Fruit fly (Drosophila melanogaster) whole organism, adult: ENCODE results near the gene meru.

Experiments used
- CG11617 ChIP-seq: fragments of 200-800 bp; sonication (Bioruptor generic); optimal IDR thresholded peaks from 2 replicates; lab custom pipeline; 2017; ENCODE audit warnings: mild to moderate bottlenecking, missing biosample characterization, missing genetic modification reagents, missing genetic modification characterization
- CG12768 ChIP-seq: fragments of 200-800 bp; sonication (Bioruptor generic); optimal IDR thresholded peaks from 2 replicates; lab custom pipeline; 2017; ENCODE audit warnings: missing biosample characterization, missing genetic modification characterization, mild to moderate bottlenecking, moderate library complexity, missing genetic modification reagents
- CG1620 ChIP-seq: fragments of 200-800 bp; sonication (Bioruptor generic); optimal IDR thresholded peaks from 2 replicates; lab custom pipeline; 2016; ENCODE audit warnings: missing biosample characterization, missing genetic modification characterization
- CG33017 ChIP-seq: fragments of 200-800 bp; sonication (Bioruptor generic); optimal IDR thresholded peaks from 2 replicates; lab custom pipeline; 2018; ENCODE audit warnings: missing biosample characterization, mild to moderate bottlenecking, missing genetic modification characterization, moderate library complexity
- CG5204 ChIP-seq: fragments of 200-800 bp; sonication (Bioruptor generic); optimal IDR thresholded peaks from 2 replicates; lab custom pipeline; 2016; ENCODE audit warnings: missing biosample characterization, missing genetic modification characterization
- CG7045 ChIP-seq: fragments of 200-800 bp; sonication (Bioruptor generic); optimal IDR thresholded peaks from 2 replicates; lab custom pipeline; 2017; ENCODE audit warnings: missing biosample characterization, mild to moderate bottlenecking, missing genetic modification characterization
- CG7101 ChIP-seq: fragments of 200-800 bp; sonication (Bioruptor generic); optimal IDR thresholded peaks from 2 replicates; lab custom pipeline; 2018; ENCODE audit warnings: missing biosample characterization, mild to moderate bottlenecking, missing genetic modification characterization, moderate library complexity
- Crg-1 ChIP-seq: fragments of 200-800 bp; sonication (Bioruptor generic); optimal IDR thresholded peaks from 2 replicates; lab custom pipeline; 2016; ENCODE audit warnings: missing biosample characterization, missing genetic modification characterization
- cic ChIP-seq: fragments of 200-800 bp; sonication (Bioruptor generic); optimal IDR thresholded peaks from 2 replicates; lab custom pipeline; 2017; ENCODE audit warnings: missing biosample characterization, mild to moderate bottlenecking, missing genetic modification characterization, moderate library complexity
- kay ChIP-seq: fragments of 200-800 bp; sonication (Bioruptor generic); peaks from one replicate; lab custom pipeline; 2016; ENCODE audit warnings: missing biosample characterization, missing genetic modification characterization, borderline replicate concordance
- pad ChIP-seq: fragments of 200-800 bp; sonication (Bioruptor generic); optimal IDR thresholded peaks from 3 replicates; lab custom pipeline; 2017; ENCODE audit warnings: missing biosample characterization, missing genetic modification characterization, mild to moderate bottlenecking, moderate library complexity, missing genetic modification reagents
- tj ChIP-seq: fragments of 200-800 bp; sonication (Bioruptor generic); optimal IDR thresholded peaks from 3 replicates; lab custom pipeline; 2017; ENCODE audit warnings: missing biosample characterization, mild to moderate bottlenecking, missing genetic modification characterization, moderate library complexity

DNA sequence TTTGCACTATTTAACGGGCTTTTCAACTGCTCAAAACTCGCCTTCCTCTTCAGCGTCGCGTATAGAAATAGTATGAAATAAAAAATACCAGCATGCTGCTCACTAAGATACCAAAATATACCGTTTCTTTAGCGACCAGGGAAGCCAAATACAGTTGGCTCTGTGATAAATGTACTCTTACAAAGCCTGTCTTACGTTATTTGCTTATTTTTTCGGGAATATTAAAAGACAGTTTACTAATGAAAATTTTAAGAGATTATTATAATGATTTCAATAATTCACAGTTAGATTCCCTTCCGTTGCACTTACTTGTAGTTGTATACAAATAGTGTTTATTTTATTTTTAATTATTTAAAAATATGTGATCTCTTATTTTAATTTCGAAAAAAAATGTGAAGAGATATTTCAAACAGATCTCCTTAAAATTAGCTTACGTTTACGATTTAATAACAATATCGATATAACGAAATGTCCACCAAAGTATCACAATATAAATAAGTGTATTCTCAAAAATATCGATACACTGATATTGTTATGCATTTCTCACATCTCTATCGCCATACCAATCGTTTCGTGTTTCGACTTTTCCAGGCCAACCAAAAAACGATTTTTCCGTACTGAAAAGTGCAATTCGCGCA lies 17.4 kb downstream of the meru start, which contains the start of the genes DCP2 and dbo:
- TF ChIP-seq CG7045 (GFP tag; lab: Kevin White, UChicago) (peak; percentile 54), tj (GFP tag; lab: Kevin White, UChicago) (no peak), CG33017 (tag; lab: Kevin White, UChicago) (peak; percentile 71), cic (GFP tag; lab: Kevin White, UChicago) (no peak), kay (peak; percentile 20), CG1620 (GFP tag; lab: Kevin White, UChicago) (peak; percentile 33), CG7101 (peak; percentile 67), CG12768 (GFP tag; lab: Kevin White, UChicago) (peak; percentile 54), CG5204 (no peak), CG11617 (GFP tag; lab: Kevin White, UChicago) (no peak), pad (GFP tag; lab: Kevin White, UChicago) (peak; percentile 31), Crg-1 (GFP tag; lab: Kevin White, UChicago) (peak; percentile 38)
